Worm (Caenorhabditis elegans) whole organism, mixed stage, embryonic: ENCODE measurements around the gene ccz-1.

Experiments used
- mab-5 ChIP-seq: fragments of 150-350 bp; optimal IDR thresholded peaks from 2 replicates; lab custom pipeline; 2014; ENCODE audit warnings: missing biosample characterization, missing genetic modification characterization
- unc-62 ChIP-seq: fragments of 150-350 bp; optimal IDR thresholded peaks from 2 replicates; lab custom pipeline; 2014; ENCODE audit warnings: missing biosample characterization, missing genetic modification reagents, missing genetic modification characterization

- TF ChIP-seq unc-62 (GFP tag; lab: Kevin White, UChicago) (no peak), mab-5 (tag; lab: Kevin White, UChicago) (no peak)
These were observed 14.2 kb upstream of the ccz-1 start for ce11 chrV:13664340-13664916.
